Worm (Caenorhabditis elegans) whole organism, late embryonic: ENCODE measurements around the gene mdf-1.

Source experiments
- C08G9.2 ChIP-seq: sonication (generic microtip); optimal IDR thresholded peaks from 2 replicates; lab custom pipeline; 2016; ENCODE audit warnings: mild to moderate bottlenecking, missing genetic modification characterization, moderate library complexity, missing compliant biosample characterization
- C38D4.7 ChIP-seq: fragments of 200-800 bp; sonication (Bioruptor generic); optimal IDR thresholded peaks from 2 replicates; lab custom pipeline; 2018; ENCODE audit warnings: mild to moderate bottlenecking, missing genetic modification characterization, moderate library complexity, missing compliant biosample characterization
- F13H6.1 ChIP-seq: sonication (generic microtip); optimal IDR thresholded peaks from 2 replicates; lab custom pipeline; 2016; ENCODE audit warnings: missing genetic modification characterization, missing compliant biosample characterization
- ahr-1 ChIP-seq: sonication (generic microtip); optimal IDR thresholded peaks from 2 replicates; lab custom pipeline; 2016; ENCODE audit warnings: missing genetic modification characterization, missing compliant biosample characterization
- ceh-18 ChIP-seq: sonication (generic microtip); optimal IDR thresholded peaks from 2 replicates; lab custom pipeline; 2016; ENCODE audit warnings: missing genetic modification characterization, missing compliant biosample characterization
- ceh-19 ChIP-seq: fragments of 200-800 bp; sonication (Bioruptor generic); optimal IDR thresholded peaks from 2 replicates; lab custom pipeline; 2018; ENCODE audit warnings: mild to moderate bottlenecking, missing genetic modification characterization, missing compliant biosample characterization
- ceh-2 ChIP-seq: sonication (generic microtip); optimal IDR thresholded peaks from 2 replicates; lab custom pipeline; 2016; ENCODE audit warnings: missing genotype, missing genetic modification characterization, missing compliant biosample characterization
- ceh-22 ChIP-seq: sonication (generic microtip); optimal IDR thresholded peaks from 2 replicates; lab custom pipeline; 2017; ENCODE audit warnings: missing biosample characterization, missing genetic modification characterization
- ceh-24 ChIP-seq: sonication (generic microtip); optimal IDR thresholded peaks from 2 replicates; lab custom pipeline; 2016; ENCODE audit warnings: mild to moderate bottlenecking, missing genetic modification characterization, missing compliant biosample characterization
- ceh-30 ChIP-seq: fragments of 150-350 bp; optimal IDR thresholded peaks from 2 replicates; lab custom pipeline; 2014; ENCODE audit warnings: missing biosample characterization, missing genetic modification characterization
- ceh-31 ChIP-seq: sonication (generic microtip); optimal IDR thresholded peaks from 2 replicates; lab custom pipeline; 2016; ENCODE audit warnings: missing genetic modification characterization, missing compliant biosample characterization
- ceh-34 ChIP-seq: sonication (generic microtip); optimal IDR thresholded peaks from 2 replicates; lab custom pipeline; 2016; ENCODE audit warnings: mild to moderate bottlenecking, missing genetic modification characterization, missing compliant biosample characterization
- ceh-48 ChIP-seq: sonication (generic microtip); optimal IDR thresholded peaks from 2 replicates; lab custom pipeline; 2016; ENCODE audit warnings: missing genetic modification characterization, inconsistent platforms, missing compliant biosample characterization
- ceh-6 ChIP-seq: fragments of 200-800 bp; sonication (Bioruptor generic); optimal IDR thresholded peaks from 2 replicates; lab custom pipeline; 2018; ENCODE audit warnings: mild to moderate bottlenecking, missing genetic modification characterization, missing compliant biosample characterization
- dmd-4 ChIP-seq: sonication (generic microtip); optimal IDR thresholded peaks from 2 replicates; lab custom pipeline; 2016; ENCODE audit warnings: borderline replicate concordance, missing genetic modification characterization, missing compliant biosample characterization
- elt-4 ChIP-seq: sonication (generic microtip); optimal IDR thresholded peaks from 2 replicates; lab custom pipeline; 2016; ENCODE audit warnings: missing genetic modification characterization, missing compliant biosample characterization
- ets-4 ChIP-seq: sonication (generic microtip); optimal IDR thresholded peaks from 2 replicates; lab custom pipeline; 2016; ENCODE audit warnings: missing genetic modification characterization, missing compliant biosample characterization
- eyg-1 ChIP-seq: sonication (generic microtip); optimal IDR thresholded peaks from 2 replicates; lab custom pipeline; 2016; ENCODE audit warnings: missing genotype, missing genetic modification characterization, missing compliant biosample characterization
- hlh-13 ChIP-seq: fragments of 200-800 bp; sonication (Bioruptor generic); optimal IDR thresholded peaks from 2 replicates; lab custom pipeline; 2018; ENCODE audit warnings: mild to moderate bottlenecking, missing genetic modification characterization, missing compliant biosample characterization
- hlh-30 ChIP-seq: sonication (generic microtip); optimal IDR thresholded peaks from 2 replicates; lab custom pipeline; 2017; ENCODE audit warnings: antibody characterized with exemption, missing genetic modification characterization, missing compliant biosample characterization; ENCODE audit not compliant: insufficient read depth
- hlh-6 ChIP-seq: sonication (generic microtip); optimal IDR thresholded peaks from 2 replicates; lab custom pipeline; 2016; ENCODE audit warnings: missing genotype, missing genetic modification characterization, missing compliant biosample characterization
- hlh-8 ChIP-seq: sonication (generic microtip); optimal IDR thresholded peaks from 2 replicates; lab custom pipeline; 2016; ENCODE audit warnings: missing genotype, missing genetic modification characterization, missing compliant biosample characterization
- lin-11 ChIP-seq: fragments of 200-800 bp; sonication (Bioruptor generic); optimal IDR thresholded peaks from 2 replicates; lab custom pipeline; 2018; ENCODE audit warnings: mild to moderate bottlenecking, missing genetic modification characterization, missing compliant biosample characterization
- nfya-1 ChIP-seq: sonication (generic microtip); optimal IDR thresholded peaks from 2 replicates; lab custom pipeline; 2017; ENCODE audit warnings: missing genetic modification characterization, mild to moderate bottlenecking, missing compliant biosample characterization, antibody characterized with exemption, moderate library complexity
- nhr-11 ChIP-seq: fragments of 150-350 bp; optimal IDR thresholded peaks from 2 replicates; lab custom pipeline; 2014; ENCODE audit warnings: missing biosample characterization, missing genetic modification characterization
- npax-4 ChIP-seq: sonication (generic microtip); optimal IDR thresholded peaks from 2 replicates; lab custom pipeline; 2016; ENCODE audit warnings: missing genetic modification characterization, missing compliant biosample characterization
- pag-3 ChIP-seq: sonication (generic microtip); optimal IDR thresholded peaks from 2 replicates; lab custom pipeline; 2016; ENCODE audit warnings: missing compliant biosample characterization, missing genetic modification characterization, borderline replicate concordance
- pat-9 ChIP-seq: fragments of 200-800 bp; sonication (Bioruptor generic); optimal IDR thresholded peaks from 2 replicates; lab custom pipeline; 2018; ENCODE audit warnings: mild to moderate bottlenecking, missing genetic modification characterization, moderate library complexity, missing compliant biosample characterization
- pax-1 ChIP-seq: fragments of 150-350 bp; optimal IDR thresholded peaks from 2 replicates; lab custom pipeline; 2014; ENCODE audit warnings: missing biosample characterization, missing genetic modification characterization
- pha-2 ChIP-seq: sonication (generic microtip); optimal IDR thresholded peaks from 2 replicates; lab custom pipeline; 2017; ENCODE audit warnings: mild to moderate bottlenecking, missing genetic modification characterization, missing compliant biosample characterization
- pha-4 ChIP-seq: fragments of 150-350 bp; optimal IDR thresholded peaks from 2 replicates; lab custom pipeline; 2018; ENCODE audit warnings: missing biosample characterization, missing genetic modification reagents, missing genetic modification characterization
- pqm-1 ChIP-seq: sonication (generic microtip); optimal IDR thresholded peaks from 2 replicates; lab custom pipeline; 2016; ENCODE audit warnings: missing genetic modification characterization, missing compliant biosample characterization
- ref-2 ChIP-seq: sonication (generic microtip); optimal IDR thresholded peaks from 2 replicates; lab custom pipeline; 2016; ENCODE audit warnings: missing genetic modification characterization, missing compliant biosample characterization
- sox-2 ChIP-seq: fragments of 200-800 bp; sonication (Bioruptor generic); IDR thresholded peaks from 2 replicates; pipeline ENCODE4 v1.3.6; 2022; ENCODE audit warnings: missing genetic modification reagents, missing genetic modification characterization, missing compliant biosample characterization
- syd-9 ChIP-seq: sonication (generic microtip); optimal IDR thresholded peaks from 2 replicates; lab custom pipeline; 2016; ENCODE audit warnings: mild to moderate bottlenecking, missing genetic modification characterization, moderate library complexity, missing compliant biosample characterization
- tbx-2 ChIP-seq: sonication (generic microtip); optimal IDR thresholded peaks from 2 replicates; lab custom pipeline; 2016; ENCODE audit warnings: missing genetic modification characterization, missing compliant biosample characterization
- tbx-7 ChIP-seq: sonication (generic microtip); optimal IDR thresholded peaks from 2 replicates; lab custom pipeline; 2016; ENCODE audit warnings: missing genotype, missing genetic modification characterization, missing compliant biosample characterization
- unc-42 ChIP-seq: sonication (generic microtip); optimal IDR thresholded peaks from 2 replicates; lab custom pipeline; 2016; ENCODE audit warnings: missing genotype, missing genetic modification characterization, missing compliant biosample characterization
- unc-55 ChIP-seq: sonication (generic microtip); optimal IDR thresholded peaks from 2 replicates; lab custom pipeline; 2017; ENCODE audit warnings: missing biosample characterization, missing genetic modification reagents, missing genetic modification characterization
- ztf-16 ChIP-seq: sonication (generic microtip); optimal IDR thresholded peaks from 2 replicates; lab custom pipeline; 2017; ENCODE audit warnings: missing genetic modification characterization, missing compliant biosample characterization

mdf-1 gene

ce11 chrV:9536505-9536904, 7.5 kb downstream of the mdf-1 start, which contains the start of gene C50F4.4:
TSS of gene C50F4.4 (plus strand) at chrV:9536771.
- TF ChIP-seq ztf-16 (no peak), hlh-13 (GFP tag; lab: Kevin White, UChicago) (no peak), sox-2 (no peak), ceh-31 (tag; lab: Kevin White, UChicago) (peak; percentile 56), ceh-19 (GFP tag; lab: Kevin White, UChicago) (no peak), ceh-2 (tag; lab: Kevin White, UChicago) (peak; percentile 46), npax-4 (no peak), tbx-7 (tag; lab: Kevin White, UChicago) (peak; percentile 23), unc-42 (tag; lab: Kevin White, UChicago) (no peak), syd-9 (no peak), unc-55 (no peak), ref-2 (tag; lab: Kevin White, UChicago) (no peak), C08G9.2 (peak; percentile 73), ceh-24 (tag; lab: Kevin White, UChicago) (no peak), nhr-11 (tag; lab: Kevin White, UChicago) (no peak), pag-3 (tag; lab: Kevin White, UChicago) (no peak), ceh-48 (tag; lab: Kevin White, UChicago) (no peak), hlh-8 (tag; lab: Kevin White, UChicago) (peak; percentile 22), ceh-18 (tag; lab: Kevin White, UChicago) (no peak), C38D4.7 (no peak), ceh-22 (tag; lab: Kevin White, UChicago) (no peak), lin-11 (tag; lab: Kevin White, UChicago) (no peak), hlh-6 (no peak), F13H6.1 (no peak), dmd-4 (no peak), tbx-2 (tag; lab: Kevin White, UChicago) (peak; percentile 51), hlh-30 (no peak), ets-4 (tag; lab: Kevin White, UChicago) (peak; percentile 47), ceh-6 (no peak), pqm-1 (tag; lab: Kevin White, UChicago) (no peak)
- TF ChIP-seq, all 69 proteins: peak for 7

ce11 chrV:9534621-9535020, 9.4 kb downstream of the mdf-1 start, which contains the start of gene tag-329:
TSS of gene tag-329 (plus strand) at chrV:9534921.
- TF ChIP-seq pha-4, result no peak
- no peak for TF ChIP-seq sox-2
- no peak for TF ChIP-seq nfya-1 (tag; lab: Kevin White, UChicago)
- TF ChIP-seq ceh-48 (tag; lab: Kevin White, UChicago), result no peak
- no peak for TF ChIP-seq elt-4 (tag; lab: Kevin White, UChicago)
- no peak for TF ChIP-seq ceh-24 (tag; lab: Kevin White, UChicago)
- no peak for TF ChIP-seq pqm-1 (tag; lab: Kevin White, UChicago)
- no peak for TF ChIP-seq pha-2
- TF ChIP-seq eyg-1 (tag; lab: Kevin White, UChicago), result no peak
- TF ChIP-seq tbx-2 (tag; lab: Kevin White, UChicago), result no peak
- no peak for TF ChIP-seq ceh-34
- no peak for TF ChIP-seq ceh-31 (tag; lab: Kevin White, UChicago)
- TF ChIP-seq ceh-30 (tag; lab: Kevin White, UChicago), result no peak
- TF ChIP-seq pax-1 (tag; lab: Kevin White, UChicago), result no peak
- no peak for TF ChIP-seq hlh-13 (GFP tag; lab: Kevin White, UChicago)
- no peak for TF ChIP-seq ahr-1
- no peak for TF ChIP-seq lin-11 (tag; lab: Kevin White, UChicago)
- TF ChIP-seq, all 69 proteins: peak for 0

- TF ChIP-seq pha-2 (no peak), C38D4.7 (no peak), syd-9 (no peak), F13H6.1 (no peak), nhr-11 (tag; lab: Kevin White, UChicago) (no peak), lin-11 (tag; lab: Kevin White, UChicago) (no peak), hlh-8 (tag; lab: Kevin White, UChicago) (no peak), pax-1 (tag; lab: Kevin White, UChicago) (no peak), pat-9 (tag; lab: Kevin White, UChicago) (no peak), tbx-2 (tag; lab: Kevin White, UChicago) (no peak)
- TF ChIP-seq, all 69 proteins: peak for 0
These were observed 12.5 kb downstream of the mdf-1 start, which contains the start of the genes C50F4.10 and pfk-1.2 for ce11 chrV:9531477-9531876. TSS of gene C50F4.10 (minus strand) at chrV:9531577. TSS of gene pfk-1.2 (plus strand) at chrV:9531801.
